Worm (Caenorhabditis elegans) whole organism, early embryonic: ENCODE results near the gene ttll-5.

Experiments used
- B0310.2 ChIP-seq: sonication (generic microtip); optimal IDR thresholded peaks from 2 replicates; lab custom pipeline; 2016; ENCODE audit warnings: mild to moderate bottlenecking, missing genetic modification characterization, missing compliant biosample characterization
- F13C5.2 ChIP-seq: sonication (generic microtip); optimal IDR thresholded peaks from 2 replicates; lab custom pipeline; 2017; ENCODE audit warnings: mild to moderate bottlenecking, missing genetic modification characterization, inconsistent platforms, missing compliant biosample characterization
- aly-1 ChIP-seq: sonication (generic microtip); optimal IDR thresholded peaks from 2 replicates; lab custom pipeline; 2016; ENCODE audit warnings: missing genetic modification characterization, missing compliant biosample characterization
- ama-1 ChIP-seq: fragments of 150-350 bp; optimal IDR thresholded peaks from 2 replicates; lab custom pipeline; 2014
- ceh-13 ChIP-seq: fragments of 200-800 bp; sonication (Bioruptor generic); optimal IDR thresholded peaks from 2 replicates; lab custom pipeline; 2018; ENCODE audit warnings: mild to moderate bottlenecking, missing genetic modification characterization, missing compliant biosample characterization
- ceh-36 ChIP-seq: sonication (generic microtip); optimal IDR thresholded peaks from 2 replicates; lab custom pipeline; 2016; ENCODE audit warnings: missing genetic modification characterization, inconsistent platforms, missing compliant biosample characterization
- ets-7 ChIP-seq: sonication (generic microtip); optimal IDR thresholded peaks from 2 replicates; lab custom pipeline; 2016; ENCODE audit warnings: missing genotype, missing genetic modification characterization, missing compliant biosample characterization
- flt-1 ChIP-seq: fragments of 200-800 bp; sonication (Bioruptor generic); IDR thresholded peaks from 2 replicates; pipeline ENCODE4 v1.3.6; 2022; ENCODE audit warnings: missing genetic modification characterization, missing compliant biosample characterization
- hmbx-1 ChIP-seq: sonication (generic microtip); optimal IDR thresholded peaks from 2 replicates; lab custom pipeline; 2016; ENCODE audit warnings: mild to moderate bottlenecking, missing genetic modification characterization, missing compliant biosample characterization
- hmg-4 ChIP-seq: fragments of 200-800 bp; sonication (Bioruptor generic); optimal IDR thresholded peaks from 2 replicates; lab custom pipeline; 2018; ENCODE audit warnings: mild to moderate bottlenecking, missing genetic modification characterization, missing compliant biosample characterization
- hnd-1 ChIP-seq: sonication (generic microtip); optimal IDR thresholded peaks from 2 replicates; lab custom pipeline; 2016; ENCODE audit warnings: missing genetic modification characterization, missing compliant biosample characterization
- pes-1 ChIP-seq: fragments of 200-800 bp; sonication (Bioruptor generic); IDR thresholded peaks from 2 replicates; pipeline ENCODE4 v1.3.6; 2022; ENCODE audit warnings: missing genetic modification reagents, missing genetic modification characterization, missing compliant biosample characterization
- scrt-1 ChIP-seq: fragments of 200-800 bp; sonication (Bioruptor generic); IDR thresholded peaks from 2 replicates; pipeline ENCODE4 v1.3.6; 2022; ENCODE audit warnings: missing genetic modification characterization, missing compliant biosample characterization
- sea-1 ChIP-seq: fragments of 200-800 bp; sonication (Bioruptor generic); conservative IDR thresholded peaks from 2 replicates; pipeline ENCODE4 v1.3.6; 2022; ENCODE audit warnings: missing genetic modification characterization, missing compliant biosample characterization
- tbx-11 ChIP-seq: fragments of 200-800 bp; sonication (Bioruptor generic); IDR thresholded peaks from 2 replicates; pipeline ENCODE4 v1.3.6; 2022; ENCODE audit warnings: missing genetic modification characterization, missing compliant biosample characterization
- tbx-37 ChIP-seq: fragments of 200-800 bp; sonication (Bioruptor generic); conservative IDR thresholded peaks from 2 replicates; pipeline ENCODE4 v1.3.6; 2022; ENCODE audit warnings: missing genetic modification reagents, missing genetic modification characterization, missing compliant biosample characterization
- tra-4 ChIP-seq: sonication (generic microtip); optimal IDR thresholded peaks from 2 replicates; lab custom pipeline; 2017; ENCODE audit warnings: missing genetic modification characterization, missing compliant biosample characterization

Gene ttll-5

DNA sequence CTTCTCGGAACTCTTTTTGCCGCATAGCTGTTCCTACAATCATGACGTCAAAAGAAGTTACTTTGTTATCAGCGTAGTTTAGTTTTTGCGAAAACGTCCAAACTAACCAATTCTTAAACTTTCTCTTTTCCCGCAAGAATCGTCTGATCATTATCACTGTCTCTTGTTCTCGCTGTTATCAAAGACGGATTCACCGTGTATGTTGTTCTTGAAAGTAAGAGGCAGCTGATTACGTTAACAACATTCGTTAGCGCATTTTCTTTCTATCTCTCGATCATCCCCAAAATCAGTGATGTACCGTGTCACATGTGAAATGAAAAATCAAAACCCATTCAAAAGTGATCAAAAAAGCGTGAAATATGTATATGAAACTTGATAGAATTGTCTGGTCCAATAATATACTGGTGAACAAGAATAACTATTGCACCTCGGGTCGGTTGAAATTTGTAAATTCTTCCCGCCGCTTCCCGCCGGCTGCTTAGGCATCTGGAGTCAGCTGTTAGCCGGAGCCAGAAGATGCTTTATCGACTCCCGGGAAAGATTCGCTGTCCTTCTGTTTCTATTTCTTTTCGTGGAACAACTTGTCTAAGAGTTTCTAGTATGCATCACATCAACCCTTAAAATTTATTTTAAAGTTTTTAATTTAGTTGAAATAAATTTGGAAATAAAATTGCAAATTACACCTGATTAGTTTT lies 25.8 kb downstream of the ttll-5 start:
- TF ChIP-seq sea-1 = no peak
- no peak for TF ChIP-seq ama-1 (lab: Kevin White, UChicago)
- TF ChIP-seq pes-1 = no peak
- no peak for TF ChIP-seq hmg-4 (GFP tag; lab: Kevin White, UChicago)
- no peak for TF ChIP-seq F13C5.2 (tag; lab: Kevin White, UChicago)
- TF ChIP-seq aly-1 (tag; lab: Kevin White, UChicago) = no peak
- no peak for TF ChIP-seq flt-1 (GFP tag; lab: Robert Waterston, UW)
- TF ChIP-seq tbx-11 (GFP tag; lab: Robert Waterston, UW) = no peak
- TF ChIP-seq ceh-13 (GFP tag; lab: Kevin White, UChicago) = no peak

DNA sequence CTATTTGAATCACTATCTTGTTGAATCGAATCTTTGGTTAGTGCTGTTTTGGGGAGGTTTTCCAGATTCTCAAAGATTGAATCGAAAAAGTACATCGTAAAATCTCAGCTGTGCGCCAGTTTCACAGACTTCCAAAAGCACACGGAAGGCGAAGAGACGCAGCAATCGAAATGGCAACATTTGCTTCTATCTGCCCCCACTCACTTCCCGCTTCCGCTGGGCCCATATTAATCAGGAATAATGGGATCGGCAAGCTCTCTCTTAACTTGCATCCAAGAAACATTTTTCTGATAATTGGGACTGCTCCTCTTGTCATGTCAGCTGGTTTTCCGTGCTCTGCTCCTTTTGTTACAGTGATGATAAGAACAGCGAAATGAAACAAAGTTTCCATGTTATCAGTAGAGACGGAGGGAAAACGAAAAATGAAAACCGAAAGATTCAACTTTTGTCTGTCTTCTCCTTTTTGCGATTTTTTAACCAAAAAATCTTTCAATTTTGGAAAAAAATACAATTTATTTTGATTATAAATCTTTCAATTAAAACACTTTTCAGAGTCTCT lies 26.7 kb downstream of the ttll-5 start:
- TF ChIP-seq tbx-11 (GFP tag; lab: Robert Waterston, UW) = no peak

DNA sequence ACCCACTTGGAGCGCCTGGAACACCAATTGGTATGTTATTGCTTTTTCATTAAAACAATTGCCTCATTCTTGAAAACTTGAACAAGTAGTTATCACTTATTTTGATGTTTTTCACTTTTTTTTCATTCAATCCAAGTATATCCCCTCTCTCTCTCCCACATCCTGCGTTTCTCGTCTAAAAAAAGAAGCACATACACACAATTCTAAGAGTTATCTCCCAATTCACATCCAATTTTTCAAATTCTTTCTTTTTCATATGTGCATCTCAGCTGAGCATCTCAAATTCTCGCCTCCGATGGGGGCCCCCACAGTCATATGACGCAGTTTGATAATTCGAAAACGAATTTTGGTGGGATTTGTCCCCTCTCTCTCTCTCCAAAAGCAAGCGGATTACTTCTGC lies 27.8 kb downstream of the ttll-5 start:
- no peak for TF ChIP-seq hmbx-1 (tag; lab: Kevin White, UChicago)
- no peak for TF ChIP-seq F13C5.2 (tag; lab: Kevin White, UChicago)
- TF ChIP-seq tra-4 (tag; lab: Kevin White, UChicago) = no peak
- TF ChIP-seq hmg-4 (GFP tag; lab: Kevin White, UChicago) = no peak
- TF ChIP-seq ceh-36 (tag; lab: Kevin White, UChicago) = no peak
- no peak for TF ChIP-seq tbx-37 (GFP tag; lab: Robert Waterston, UW)
- no peak for TF ChIP-seq hnd-1 (tag; lab: Kevin White, UChicago)
- TF ChIP-seq scrt-1 = no peak
- TF ChIP-seq aly-1 (tag; lab: Kevin White, UChicago) = no peak
- TF ChIP-seq tbx-11 (GFP tag; lab: Robert Waterston, UW) = no peak
- no peak for TF ChIP-seq flt-1 (GFP tag; lab: Robert Waterston, UW)
- TF ChIP-seq ama-1 (lab: Kevin White, UChicago) = no peak

DNA sequence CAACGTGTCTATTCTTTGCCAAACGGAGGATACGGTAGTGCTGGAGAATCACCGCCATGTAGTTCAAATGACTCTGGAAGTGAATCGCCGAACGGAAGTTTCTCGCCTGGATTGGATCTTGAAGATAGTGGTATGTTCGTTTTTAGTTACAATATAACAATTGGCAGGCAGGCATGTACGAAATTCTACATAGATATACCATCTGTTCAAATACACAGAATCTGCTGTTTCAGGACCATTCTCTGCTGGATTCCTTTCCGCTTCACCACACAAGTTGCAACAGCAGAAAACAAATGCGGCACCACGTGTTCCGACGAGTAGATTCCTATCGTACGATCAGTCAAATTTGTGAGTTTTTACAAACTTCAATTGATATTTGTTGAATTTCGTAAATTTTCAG lies 30.6 kb downstream of the ttll-5 start:
- TF ChIP-seq ama-1 (lab: Kevin White, UChicago) (no peak), B0310.2 (no peak), aly-1 (tag; lab: Kevin White, UChicago) (no peak), ceh-36 (tag; lab: Kevin White, UChicago) (no peak), tbx-37 (GFP tag; lab: Robert Waterston, UW) (no peak), pes-1 (no peak), flt-1 (GFP tag; lab: Robert Waterston, UW) (no peak), tra-4 (tag; lab: Kevin White, UChicago) (no peak), hnd-1 (tag; lab: Kevin White, UChicago) (no peak), scrt-1 (no peak), ets-7 (tag; lab: Kevin White, UChicago) (no peak), hmbx-1 (tag; lab: Kevin White, UChicago) (no peak), tbx-11 (GFP tag; lab: Robert Waterston, UW) (no peak), sea-1 (no peak), ceh-13 (GFP tag; lab: Kevin White, UChicago) (no peak)

DNA sequence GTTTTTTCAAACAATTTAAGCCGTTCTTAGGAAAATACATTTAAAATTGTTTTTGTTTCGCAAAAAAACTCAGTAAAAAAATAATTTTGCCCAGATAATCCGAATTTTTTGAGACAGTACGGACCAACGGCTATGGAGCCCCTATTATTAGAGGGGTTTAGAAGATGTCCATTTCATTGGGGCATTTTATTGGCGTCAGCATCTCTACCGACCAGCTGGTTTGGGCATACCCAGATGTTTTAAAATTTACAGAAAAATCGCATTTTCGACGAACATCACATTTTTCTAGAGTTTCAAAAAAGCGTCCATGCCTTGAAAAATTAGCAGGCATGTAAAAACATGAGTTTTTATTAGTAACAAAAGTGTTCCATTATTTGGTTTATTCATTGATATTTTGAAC lies 32.4 kb downstream of the ttll-5 start:
- TF ChIP-seq ceh-13 (GFP tag; lab: Kevin White, UChicago) (no peak), hnd-1 (tag; lab: Kevin White, UChicago) (no peak), tbx-37 (GFP tag; lab: Robert Waterston, UW) (no peak), aly-1 (tag; lab: Kevin White, UChicago) (no peak), ets-7 (tag; lab: Kevin White, UChicago) (no peak), hmbx-1 (tag; lab: Kevin White, UChicago) (no peak), ama-1 (lab: Kevin White, UChicago) (no peak), hmg-4 (GFP tag; lab: Kevin White, UChicago) (no peak), scrt-1 (no peak), flt-1 (GFP tag; lab: Robert Waterston, UW) (no peak), tbx-11 (GFP tag; lab: Robert Waterston, UW) (no peak), tra-4 (tag; lab: Kevin White, UChicago) (no peak), pes-1 (no peak), ceh-36 (tag; lab: Kevin White, UChicago) (no peak), B0310.2 (no peak), F13C5.2 (tag; lab: Kevin White, UChicago) (no peak), sea-1 (no peak)

DNA sequence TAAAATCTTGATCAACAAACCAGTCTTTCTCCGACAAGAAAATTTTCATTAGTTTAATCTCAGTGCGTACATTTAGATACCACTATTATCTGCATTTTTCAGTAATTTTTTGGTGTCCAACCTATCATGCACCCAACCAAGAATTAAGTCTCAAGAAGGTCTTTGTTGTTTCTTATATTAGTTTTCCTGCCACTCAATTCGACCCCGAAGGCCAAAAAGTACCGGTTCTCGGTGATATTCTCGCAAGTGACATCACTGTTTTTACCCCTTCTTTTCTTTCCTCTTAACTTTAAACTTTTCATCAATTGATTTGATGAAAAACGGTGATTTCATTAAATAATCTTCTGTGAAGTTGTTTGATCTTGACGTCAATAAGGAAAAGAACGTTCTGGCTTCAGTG lies 34.7 kb downstream of the ttll-5 start, which contains the start of gene F38B7.2:
Gene F38B7.2, plus strand, starts transcription at position 400 of the 400 bp plus-strand sequence.
- no peak for TF ChIP-seq tbx-11 (GFP tag; lab: Robert Waterston, UW)

DNA sequence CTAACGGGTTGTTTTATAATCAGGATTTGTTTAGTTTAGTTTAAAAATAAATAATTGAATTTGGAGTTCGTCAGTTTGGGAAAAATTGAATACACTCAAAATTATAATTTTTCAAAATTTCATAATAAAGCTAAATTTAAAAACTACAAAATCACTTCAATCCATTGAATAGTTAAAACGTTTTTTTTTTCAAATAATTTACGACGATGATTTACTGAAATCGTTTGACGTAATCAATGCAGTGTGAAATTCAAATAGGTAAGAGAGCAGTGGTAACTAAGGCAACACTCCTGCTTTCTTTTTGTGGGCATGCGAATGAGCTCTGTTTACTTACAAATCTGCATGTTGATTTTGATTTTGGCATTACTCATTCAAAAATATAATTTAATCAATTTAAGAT lies 36.4 kb downstream of the ttll-5 start, which contains the start of gene F38B7.10:
Gene F38B7.10, plus strand, starts transcription at position 301 of the 400 bp plus-strand sequence.
- TF ChIP-seq hmg-4 (GFP tag; lab: Kevin White, UChicago) (no peak), ceh-36 (tag; lab: Kevin White, UChicago) (no peak), tbx-11 (GFP tag; lab: Robert Waterston, UW) (no peak), tbx-37 (GFP tag; lab: Robert Waterston, UW) (no peak)

DNA sequence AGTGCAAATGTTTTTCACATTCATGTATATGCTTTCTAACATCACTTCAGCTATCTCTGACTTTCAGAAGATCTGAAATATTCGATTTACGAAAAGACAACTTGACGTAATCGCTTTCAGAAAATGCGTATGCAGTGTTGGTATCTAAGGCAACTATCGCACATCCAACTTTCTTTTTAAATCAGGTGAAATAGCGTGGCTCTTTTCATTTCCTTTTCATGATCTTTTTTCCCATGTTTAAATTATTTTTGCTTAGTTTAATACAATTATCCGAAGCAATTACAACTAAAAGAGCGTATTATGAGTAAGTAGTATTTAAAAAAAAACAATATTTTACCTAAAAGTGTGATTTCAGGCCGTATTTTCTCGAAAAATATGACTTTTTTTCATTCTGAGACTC lies 37.9 kb downstream of the ttll-5 start, which contains the start of gene F38B7.11:
Gene F38B7.11, plus strand, starts transcription at position 301 of the 400 bp plus-strand sequence.
- TF ChIP-seq scrt-1 (no peak), F13C5.2 (tag; lab: Kevin White, UChicago) (no peak), flt-1 (GFP tag; lab: Robert Waterston, UW) (no peak), ets-7 (tag; lab: Kevin White, UChicago) (no peak), hmg-4 (GFP tag; lab: Kevin White, UChicago) (no peak), hmbx-1 (tag; lab: Kevin White, UChicago) (no peak)
